Worm (Caenorhabditis elegans) whole organism, mixed stage, embryonic: ENCODE data around the gene plpp-1.3.

ENCODE experiments used
- ceh-83 ChIP-seq: fragments of 200-800 bp; sonication (Bioruptor generic); optimal IDR thresholded peaks from 2 replicates; lab custom pipeline; 2018; ENCODE audit warnings: mild to moderate bottlenecking, missing genetic modification characterization, missing compliant biosample characterization
- ces-1 ChIP-seq: fragments of 150-350 bp; optimal IDR thresholded peaks from 2 replicates; lab custom pipeline; 2014; ENCODE audit warnings: missing biosample characterization, missing genetic modification reagents, missing genetic modification characterization
- cnd-1 ChIP-seq: fragments of 200-800 bp; sonication (Bioruptor generic); optimal IDR thresholded peaks from 2 replicates; lab custom pipeline; 2018; ENCODE audit warnings: mild to moderate bottlenecking, missing genetic modification characterization, missing compliant biosample characterization
- elt-3 ChIP-seq: fragments of 150-350 bp; optimal IDR thresholded peaks from 2 replicates; lab custom pipeline; 2014; ENCODE audit warnings: missing biosample characterization, missing genetic modification characterization
- lin-13 ChIP-seq: fragments of 150-350 bp; optimal IDR thresholded peaks from 2 replicates; lab custom pipeline; 2014; ENCODE audit warnings: missing biosample characterization, missing genetic modification characterization
- lsy-2 ChIP-seq: fragments of 150-350 bp; optimal IDR thresholded peaks from 2 replicates; lab custom pipeline; 2014; ENCODE audit warnings: missing biosample characterization, missing genetic modification characterization
- mep-1 ChIP-seq: fragments of 150-350 bp; optimal IDR thresholded peaks from 2 replicates; lab custom pipeline; 2017; ENCODE audit warnings: missing biosample characterization, missing genetic modification reagents, missing genetic modification characterization, inconsistent platforms
- mls-2 ChIP-seq: sonication (generic microtip); optimal IDR thresholded peaks from 2 replicates; lab custom pipeline; 2016; ENCODE audit warnings: mild to moderate bottlenecking, missing genetic modification characterization, moderate library complexity, missing compliant biosample characterization
- nhr-237 ChIP-seq: fragments of 150-350 bp; optimal IDR thresholded peaks from 2 replicates; lab custom pipeline; 2014; ENCODE audit warnings: missing biosample characterization, missing genetic modification characterization
- nhr-28 ChIP-seq: fragments of 150-350 bp; optimal IDR thresholded peaks from 2 replicates; lab custom pipeline; 2014; ENCODE audit warnings: missing biosample characterization, missing genetic modification characterization
- nhr-76 ChIP-seq: sonication (generic microtip); optimal IDR thresholded peaks from 2 replicates; lab custom pipeline; 2017; ENCODE audit warnings: missing biosample characterization, missing genetic modification characterization
- pha-4 ChIP-seq: fragments of 150-350 bp; optimal IDR thresholded peaks from 2 replicates; lab custom pipeline; 2018; ENCODE audit warnings: missing biosample characterization, missing genetic modification reagents, missing genetic modification characterization
- snpc-4 ChIP-seq: fragments of 150-350 bp; optimal IDR thresholded peaks from 2 replicates; lab custom pipeline; 2014; ENCODE audit warnings: missing biosample characterization, missing genetic modification characterization
- unc-39 ChIP-seq: fragments of 150-350 bp; optimal IDR thresholded peaks from 2 replicates; lab custom pipeline; 2014; ENCODE audit warnings: missing biosample characterization, missing genetic modification characterization

DNA sequence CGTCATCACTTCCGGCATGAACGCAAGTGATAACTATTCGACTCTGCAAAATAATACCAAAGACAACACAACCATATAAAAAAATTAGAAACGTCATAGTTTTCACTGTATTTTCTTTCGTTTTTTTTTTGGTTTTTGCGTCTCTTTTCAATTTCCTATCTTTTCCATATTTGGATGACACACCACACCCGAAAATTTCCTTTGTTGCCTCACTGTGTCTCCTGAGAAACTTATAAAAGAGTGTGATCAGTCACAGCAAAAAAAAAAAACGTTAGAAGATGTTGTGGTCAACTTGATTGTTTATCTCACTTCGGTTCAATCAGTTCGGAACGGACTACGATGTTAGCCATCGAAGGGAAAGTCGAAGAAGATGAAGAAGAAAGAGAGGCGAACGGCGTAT, 5.4 kb upstream of the plpp-1.3 start:
- TF ChIP-seq unc-39, result no peak
- no peak for TF ChIP-seq mep-1
- no peak for TF ChIP-seq nhr-76 (tag; lab: Kevin White, UChicago)
- no peak for TF ChIP-seq lsy-2
- no peak for TF ChIP-seq snpc-4
- TF ChIP-seq elt-3 (tag; lab: Kevin White, UChicago), result no peak
- TF ChIP-seq nhr-28 (tag; lab: Kevin White, UChicago), result no peak
- TF ChIP-seq pha-4, result no peak
- no peak for TF ChIP-seq nhr-237
- TF ChIP-seq ceh-83 (GFP tag; lab: Kevin White, UChicago), result no peak
- TF ChIP-seq cnd-1, result no peak
- TF ChIP-seq lin-13 (tag; lab: Kevin White, UChicago), result no peak
- TF ChIP-seq ces-1 (GFP tag; lab: Kevin White, UChicago), result no peak
- no peak for TF ChIP-seq mls-2 (tag; lab: Kevin White, UChicago)
